Fruit fly (Drosophila melanogaster) whole organism, adult: ENCODE measurements around the gene CG42814.

Experiments
- CG11617 ChIP-seq: fragments of 200-800 bp; sonication (Bioruptor generic); optimal IDR thresholded peaks from 2 replicates; lab custom pipeline; 2017; ENCODE audit warnings: mild to moderate bottlenecking, missing biosample characterization, missing genetic modification reagents, missing genetic modification characterization
- CG1620 ChIP-seq: fragments of 200-800 bp; sonication (Bioruptor generic); optimal IDR thresholded peaks from 2 replicates; lab custom pipeline; 2016; ENCODE audit warnings: missing biosample characterization, missing genetic modification characterization
- CG33017 ChIP-seq: fragments of 200-800 bp; sonication (Bioruptor generic); optimal IDR thresholded peaks from 2 replicates; lab custom pipeline; 2018; ENCODE audit warnings: missing biosample characterization, mild to moderate bottlenecking, missing genetic modification characterization, moderate library complexity
- CG5204 ChIP-seq: fragments of 200-800 bp; sonication (Bioruptor generic); optimal IDR thresholded peaks from 2 replicates; lab custom pipeline; 2016; ENCODE audit warnings: missing biosample characterization, missing genetic modification characterization
- CG7045 ChIP-seq: fragments of 200-800 bp; sonication (Bioruptor generic); optimal IDR thresholded peaks from 2 replicates; lab custom pipeline; 2017; ENCODE audit warnings: missing biosample characterization, mild to moderate bottlenecking, missing genetic modification characterization
- Clk ChIP-seq: fragments of 200-800 bp; sonication (Bioruptor generic); optimal IDR thresholded peaks from 2 replicates; lab custom pipeline; 2017; ENCODE audit warnings: missing biosample characterization, missing genetic modification characterization
- cic ChIP-seq: fragments of 200-800 bp; sonication (Bioruptor generic); optimal IDR thresholded peaks from 2 replicates; lab custom pipeline; 2017; ENCODE audit warnings: missing biosample characterization, mild to moderate bottlenecking, missing genetic modification characterization, moderate library complexity
- kay ChIP-seq: fragments of 200-800 bp; sonication (Bioruptor generic); peaks from one replicate; lab custom pipeline; 2016; ENCODE audit warnings: missing biosample characterization, missing genetic modification characterization, borderline replicate concordance
- ovo ChIP-seq: fragments of 200-800 bp; sonication (Bioruptor generic); optimal IDR thresholded peaks from 2 replicates; lab custom pipeline; 2016; ENCODE audit warnings: missing biosample characterization, missing genetic modification characterization
- pad ChIP-seq: fragments of 200-800 bp; sonication (Bioruptor generic); optimal IDR thresholded peaks from 3 replicates; lab custom pipeline; 2017; ENCODE audit warnings: missing biosample characterization, missing genetic modification characterization, mild to moderate bottlenecking, moderate library complexity, missing genetic modification reagents
- tj ChIP-seq: fragments of 200-800 bp; sonication (Bioruptor generic); optimal IDR thresholded peaks from 3 replicates; lab custom pipeline; 2017; ENCODE audit warnings: missing biosample characterization, mild to moderate bottlenecking, missing genetic modification characterization, moderate library complexity

- TF ChIP-seq Clk (GFP tag; lab: Kevin White, UChicago) (no peak), kay (no peak), cic (GFP tag; lab: Kevin White, UChicago) (no peak), tj (GFP tag; lab: Kevin White, UChicago) (no peak), CG11617 (no peak), CG1620 (GFP tag; lab: Kevin White, UChicago) (no peak), CG5204 (no peak), CG33017 (tag; lab: Kevin White, UChicago) (no peak), ovo (GFP tag; lab: Kevin White, UChicago) (no peak), CG7045 (GFP tag; lab: Kevin White, UChicago) (no peak), pad (no peak)
Measured at dm6 chr3R:27208724-27209343, 20.4 kb downstream of the CG42814 start.
